Worm (Caenorhabditis elegans) whole organism, young adult: ENCODE data around the gene C07B5.8.

Experiments used
- B0261.1 ChIP-seq: sonication (generic microtip); optimal IDR thresholded peaks from 2 replicates; lab custom pipeline; 2016; ENCODE audit warnings: mild to moderate bottlenecking, missing genetic modification characterization, moderate library complexity, missing compliant biosample characterization
- D2030.7 ChIP-seq: fragments of 200-800 bp; sonication (Bioruptor generic); IDR thresholded peaks from 2 replicates; pipeline ENCODE4 v1.3.6; 2022; ENCODE audit warnings: missing genetic modification reagents, missing genetic modification characterization, missing compliant biosample characterization
- F52B5.7 ChIP-seq: sonication (generic microtip); optimal IDR thresholded peaks from 2 replicates; lab custom pipeline; 2016; ENCODE audit warnings: mild to moderate bottlenecking, missing genetic modification characterization, missing compliant biosample characterization
- F55B11.4 ChIP-seq: sonication (generic microtip); optimal IDR thresholded peaks from 2 replicates; lab custom pipeline; 2016; ENCODE audit warnings: missing compliant biosample characterization, missing genetic modification characterization, borderline replicate concordance; ENCODE audit not compliant: insufficient read depth
- K11D2.4 ChIP-seq: fragments of 200-800 bp; sonication (Bioruptor generic); IDR thresholded peaks from 2 replicates; pipeline ENCODE4 v1.3.6; 2022; ENCODE audit warnings: missing genetic modification reagents, missing genetic modification characterization, missing compliant biosample characterization
- T26A5.8 ChIP-seq: sonication (generic microtip); optimal IDR thresholded peaks from 2 replicates; lab custom pipeline; 2016; ENCODE audit warnings: missing genetic modification characterization, missing compliant biosample characterization
- akir-1 ChIP-seq: fragments of 200-800 bp; sonication (Bioruptor generic); optimal IDR thresholded peaks from 2 replicates; lab custom pipeline; 2018; ENCODE audit warnings: mild to moderate bottlenecking, missing genetic modification characterization, moderate library complexity, missing compliant biosample characterization
- aptf-3 ChIP-seq: fragments of 200-800 bp; sonication (Bioruptor generic); IDR thresholded peaks from 2 replicates; pipeline ENCODE4 v1.3.6; 2022; ENCODE audit warnings: missing genetic modification characterization, missing compliant biosample characterization
- atf-7 ChIP-seq: sonication (generic microtip); optimal IDR thresholded peaks from 2 replicates; lab custom pipeline; 2017; ENCODE audit warnings: mild to moderate bottlenecking, missing genetic modification characterization, missing compliant biosample characterization
- attf-5 ChIP-seq: fragments of 200-800 bp; sonication (Bioruptor generic); optimal IDR thresholded peaks from 2 replicates; lab custom pipeline; 2018; ENCODE audit warnings: mild to moderate bottlenecking, missing genetic modification characterization, missing compliant biosample characterization
- ccch-3 ChIP-seq: fragments of 200-800 bp; sonication (Bioruptor generic); optimal IDR thresholded peaks from 2 replicates; lab custom pipeline; 2018; ENCODE audit warnings: mild to moderate bottlenecking, missing genetic modification characterization, missing compliant biosample characterization
- cebp-1 ChIP-seq, 2 experiments: fragments of 200-800 bp in 1 of 2; sonication (Bioruptor generic) in 1 of 2; sonication (generic microtip) in 1 of 2; IDR thresholded peaks in 1 of 2; optimal IDR thresholded peaks in 1 of 2; 2 replicates each; pipeline versions ENCODE4 v1.3.6 to Lab custom; 2017 to 2022; ENCODE audit warnings: missing compliant biosample characterization in 2 of 2, missing genetic modification characterization in 2 of 2, mild to moderate bottlenecking in 1 of 2, missing genetic modification reagents in 1 of 2, moderate library complexity in 1 of 2
- ceh-27 ChIP-seq: fragments of 200-800 bp; sonication (Bioruptor generic); optimal IDR thresholded peaks from 2 replicates; lab custom pipeline; 2018; ENCODE audit warnings: mild to moderate bottlenecking, missing genetic modification characterization, moderate library complexity, missing compliant biosample characterization
- dox-1 ChIP-seq: fragments of 200-800 bp; sonication (Bioruptor generic); IDR thresholded peaks from 2 replicates; pipeline ENCODE4 v1.3.6; 2022; ENCODE audit warnings: missing genetic modification reagents, missing genetic modification characterization, missing compliant biosample characterization
- dpl-1 ChIP-seq: fragments of 150-350 bp; optimal IDR thresholded peaks from 2 replicates; lab custom pipeline; 2014; ENCODE audit warnings: missing biosample characterization, missing genetic modification reagents, missing genetic modification characterization
- efl-1 ChIP-seq: fragments of 150-350 bp; optimal IDR thresholded peaks from 2 replicates; lab custom pipeline; 2014; ENCODE audit warnings: missing biosample characterization, missing genetic modification reagents, missing genetic modification characterization
- hlh-26 ChIP-seq: fragments of 200-800 bp; sonication (Bioruptor generic); conservative IDR thresholded peaks from 2 replicates; pipeline ENCODE4 v1.3.6; 2022; ENCODE audit warnings: missing genetic modification reagents, missing genetic modification characterization, missing compliant biosample characterization
- hmg-1.2 ChIP-seq: fragments of 200-800 bp; sonication (Bioruptor generic); IDR thresholded peaks from 2 replicates; pipeline ENCODE4 v1.3.6; 2022; ENCODE audit warnings: missing genetic modification reagents, missing genetic modification characterization, missing compliant biosample characterization
- hrde-1 ChIP-seq: sonication (generic microtip); optimal IDR thresholded peaks from 2 replicates; lab custom pipeline; 2016; ENCODE audit warnings: missing genetic modification characterization, mild to moderate bottlenecking, missing compliant biosample characterization, moderate library complexity, missing genotype, missing genetic modification reagents, borderline replicate concordance
- hsf-1 ChIP-seq: fragments of 200-800 bp; sonication (Bioruptor generic); IDR thresholded peaks from 2 replicates; pipeline ENCODE4 v1.3.6; 2022; ENCODE audit warnings: missing genetic modification reagents, missing genetic modification characterization, missing compliant biosample characterization
- let-607 ChIP-seq, 2 experiments: fragments of 200-800 bp in 1 of 2; sonication (Bioruptor generic) in 1 of 2; sonication (generic microtip) in 1 of 2; optimal IDR thresholded peaks; 2 replicates each; lab custom pipeline; 2016 to 2018; ENCODE audit warnings: mild to moderate bottlenecking in 2 of 2, missing compliant biosample characterization in 2 of 2, missing genetic modification characterization in 2 of 2, moderate library complexity in 2 of 2, missing genotype in 1 of 2
- lin-26 ChIP-seq: fragments of 200-800 bp; sonication (Bioruptor generic); IDR thresholded peaks from 2 replicates; pipeline ENCODE4 v1.3.6; 2022; ENCODE audit warnings: missing genetic modification reagents, missing genetic modification characterization, missing compliant biosample characterization
- lin-40 ChIP-seq: sonication (generic microtip); optimal IDR thresholded peaks from 2 replicates; lab custom pipeline; 2016; ENCODE audit warnings: missing genetic modification characterization, mild to moderate bottlenecking, missing compliant biosample characterization, missing genotype, missing genetic modification reagents
- lin-54 ChIP-seq: fragments of 200-800 bp; sonication (Bioruptor generic); optimal IDR thresholded peaks from 2 replicates; lab custom pipeline; 2018; ENCODE audit warnings: mild to moderate bottlenecking, missing genetic modification characterization, missing compliant biosample characterization
- madf-10 ChIP-seq: sonication (generic microtip); optimal IDR thresholded peaks from 2 replicates; lab custom pipeline; 2016; ENCODE audit warnings: mild to moderate bottlenecking, missing genetic modification characterization, missing compliant biosample characterization
- nfya-2 ChIP-seq: fragments of 200-800 bp; sonication (Bioruptor generic); IDR thresholded peaks from 2 replicates; pipeline ENCODE4 v1.3.6; 2022; ENCODE audit warnings: missing genetic modification reagents, missing genetic modification characterization, missing compliant biosample characterization
- nhr-80 ChIP-seq: sonication (generic microtip); optimal IDR thresholded peaks from 2 replicates; lab custom pipeline; 2016; ENCODE audit warnings: missing genetic modification characterization, missing compliant biosample characterization
- nhr-90 ChIP-seq: sonication (generic microtip); optimal IDR thresholded peaks from 2 replicates; lab custom pipeline; 2016; ENCODE audit warnings: missing genotype, mild to moderate bottlenecking, missing genetic modification characterization, missing compliant biosample characterization
- pbrm-1 ChIP-seq: fragments of 200-800 bp; sonication (Bioruptor generic); IDR thresholded peaks from 2 replicates; pipeline ENCODE4 v1.3.6; 2022; ENCODE audit warnings: missing genetic modification reagents, missing genetic modification characterization, missing compliant biosample characterization
- pha-4 ChIP-seq: fragments of 150-350 bp; sonication (generic microtip); optimal IDR thresholded peaks from 2 replicates; lab custom pipeline; 2014; ENCODE audit warnings: missing biosample characterization, missing genetic modification reagents, missing genetic modification characterization
- rcor-1 ChIP-seq: fragments of 200-800 bp; sonication (Bioruptor generic); IDR thresholded peaks from 2 replicates; pipeline ENCODE4 v1.3.6; 2022; ENCODE audit warnings: missing genetic modification reagents, missing genetic modification characterization, missing compliant biosample characterization
- somi-1 ChIP-seq: fragments of 200-800 bp; sonication (Bioruptor generic); optimal IDR thresholded peaks from 2 replicates; lab custom pipeline; 2018; ENCODE audit warnings: mild to moderate bottlenecking, missing genetic modification characterization, missing compliant biosample characterization
- tbp1 ChIP-seq: fragments of 200-800 bp; sonication (Bioruptor generic); optimal IDR thresholded peaks from 2 replicates; lab custom pipeline; 2018; ENCODE audit warnings: mild to moderate bottlenecking, missing genetic modification characterization, missing compliant biosample characterization
- unc-62 ChIP-seq: fragments of 150-350 bp; optimal IDR thresholded peaks from 2 replicates; lab custom pipeline; 2014; ENCODE audit warnings: missing biosample characterization, missing genetic modification reagents, missing genetic modification characterization
- xnd-1 ChIP-seq: sonication (generic microtip); optimal IDR thresholded peaks from 2 replicates; lab custom pipeline; 2016; ENCODE audit warnings: missing genotype, missing genetic modification reagents, missing genetic modification characterization, missing compliant biosample characterization
- zfh-2 ChIP-seq: fragments of 200-800 bp; sonication (Bioruptor generic); conservative IDR thresholded peaks from 2 replicates; pipeline ENCODE4 v1.3.6; 2022; ENCODE audit warnings: missing genetic modification reagents, missing genetic modification characterization, missing compliant biosample characterization
- ztf-3 ChIP-seq: fragments of 200-800 bp; sonication (Bioruptor generic); optimal IDR thresholded peaks from 2 replicates; lab custom pipeline; 2018; ENCODE audit warnings: mild to moderate bottlenecking, missing genetic modification characterization, missing compliant biosample characterization

C07B5.8 gene

ce11 chrX:9551112-9551511 lies 14.5 kb upstream of the C07B5.8 start (continued):
- TF ChIP-seq akir-1 (no peak), dox-1 (GFP tag; lab: Robert Waterston, UW) (peak; percentile 55), atf-7 (tag; lab: Kevin White, UChicago) (peak; percentile 56), pha-4 (tag; lab: Kevin White, UChicago) (peak; percentile 19), lin-40 (tag; lab: Kevin White, UChicago) (peak; percentile 54), unc-62 (GFP tag; lab: Kevin White, UChicago) (peak; percentile 33), tbp1 (peak; percentile 22), attf-5 (GFP tag; lab: Kevin White, UChicago) (peak; percentile 60), F55B11.4 (tag; lab: Kevin White, UChicago) (no peak), lin-54 (GFP tag; lab: Kevin White, UChicago) (peak; percentile 20), nfya-2 (no peak), K11D2.4 (GFP tag; lab: Robert Waterston, UW) (peak; percentile 52; the same call in 1 of the 2 replicates), pbrm-1 (GFP tag; lab: Robert Waterston, UW) (0 out of 2 replicates have a peak, but pooled peaks have one; percentile 40), let-607 (tag; optimal IDR thresholded peaks at IDR 0.05; lab: Kevin White, UChicago) (peak in 1 of 2 experiments; percentile 7), hmg-1.2 (GFP tag; lab: Robert Waterston, UW) (peak; percentile 38; the same call in 1 of the 2 replicates), zfh-2 (GFP tag; lab: Robert Waterston, UW) (peak; percentile 88), ztf-3 (GFP tag; lab: Kevin White, UChicago) (no peak), madf-10 (no peak), nhr-90 (tag; lab: Kevin White, UChicago) (peak; percentile 24), somi-1 (peak; percentile 32)

- TF ChIP-seq efl-1 (GFP tag; lab: Kevin White, UChicago), result no peak
- no peak for TF ChIP-seq ccch-3 (GFP tag; lab: Kevin White, UChicago)
- TF ChIP-seq hlh-26, result no peak
- no peak for TF ChIP-seq hrde-1
- TF ChIP-seq aptf-3, result no peak
- no peak for TF ChIP-seq hsf-1
- no peak for TF ChIP-seq dpl-1 (GFP tag; lab: Kevin White, UChicago)
- TF ChIP-seq nhr-80 (tag; lab: Kevin White, UChicago), result peak; percentile 46
- TF ChIP-seq zfh-2 (GFP tag; lab: Robert Waterston, UW), result no peak
- TF ChIP-seq unc-62 (GFP tag; lab: Kevin White, UChicago), result peak; percentile 41
- no peak for TF ChIP-seq tbp1
- no peak for TF ChIP-seq rcor-1 (GFP tag; lab: Robert Waterston, UW)
- TF ChIP-seq nfya-2, result no peak
- TF ChIP-seq hmg-1.2 (GFP tag; lab: Robert Waterston, UW), result no peak
- TF ChIP-seq D2030.7 (GFP tag; lab: Robert Waterston, UW), result no peak
- no peak for TF ChIP-seq F52B5.7 (tag; lab: Kevin White, UChicago)
Observed at ce11 chrX:9550519-9550918, 14.0 kb upstream of the C07B5.8 start.

- TF ChIP-seq unc-62 (GFP tag; lab: Kevin White, UChicago), result no peak
- no peak for TF ChIP-seq akir-1
- no peak for TF ChIP-seq B0261.1
- no peak for TF ChIP-seq lin-40 (tag; lab: Kevin White, UChicago)
- TF ChIP-seq cebp-1 (GFP tag; IDR thresholded peaks at IDR 0.05; lab: Robert Waterston, UW), result 0 out of 2 replicates have a peak, but pooled peaks have one; percentile 44
- peak; percentile 88 for TF ChIP-seq cebp-1 (tag; optimal IDR thresholded peaks at IDR 0.05; lab: Kevin White, UChicago)
- no peak for TF ChIP-seq lin-26
- peak; percentile 42; the same call in 1 of the 2 replicates for TF ChIP-seq dox-1 (GFP tag; lab: Robert Waterston, UW)
- TF ChIP-seq T26A5.8 (tag; lab: Kevin White, UChicago), result no peak
- TF ChIP-seq ceh-27 (GFP tag; lab: Kevin White, UChicago), result no peak
- TF ChIP-seq hmg-1.2 (GFP tag; lab: Robert Waterston, UW), result no peak
- TF ChIP-seq xnd-1 (tag; lab: Kevin White, UChicago), result no peak
Observed at ce11 chrX:9549657-9550369, 13.2 kb upstream of the C07B5.8 start.
